Fruit fly (Drosophila melanogaster) whole organism, embryonic: ENCODE results near the gene Nf-YA.

Source experiments
- Adf1 ChIP-seq: fragments of 200-800 bp; sonication (Bioruptor generic); IDR thresholded peaks from 2 replicates; pipeline ENCODE4 v1.3.6; 2022; ENCODE audit warnings: missing biosample characterization, missing genetic modification characterization
- CG10462 ChIP-seq: fragments of 200-800 bp; sonication (Bioruptor generic); optimal IDR thresholded peaks from 2 replicates; lab custom pipeline; 2016; ENCODE audit warnings: missing biosample characterization, missing genetic modification characterization
- CG10565 ChIP-seq: fragments of 200-800 bp; sonication (Bioruptor generic); optimal IDR thresholded peaks from 3 replicates; lab custom pipeline; 2016; ENCODE audit warnings: missing biosample characterization, mild to moderate bottlenecking, missing genetic modification characterization
- CG11456 ChIP-seq: fragments of 200-800 bp; sonication (Bioruptor generic); IDR thresholded peaks from 3 replicates; pipeline ENCODE4 v1.3.6; 2022; ENCODE audit warnings: missing biosample characterization, missing genetic modification characterization
- CG12104 ChIP-seq: fragments of 200-800 bp; sonication (Bioruptor generic); optimal IDR thresholded peaks from 3 replicates; lab custom pipeline; 2016; ENCODE audit warnings: missing biosample characterization, missing genetic modification characterization
- CG12236 ChIP-seq: fragments of 200-800 bp; sonication (Bioruptor generic); optimal IDR thresholded peaks from 2 replicates; lab custom pipeline; 2016; ENCODE audit warnings: missing biosample characterization, missing genetic modification characterization
- CG16779 ChIP-seq: fragments of 200-800 bp; sonication (Bioruptor generic); IDR thresholded peaks from 2 replicates; pipeline ENCODE4 v1.3.6; 2022; ENCODE audit warnings: missing biosample characterization, missing genetic modification characterization
- CG17186 ChIP-seq: fragments of 200-800 bp; sonication (Bioruptor generic); optimal IDR thresholded peaks from 3 replicates; lab custom pipeline; 2017; ENCODE audit warnings: missing biosample characterization, missing genetic modification reagents, missing genetic modification characterization
- CG2116 ChIP-seq: fragments of 200-800 bp; sonication (Bioruptor generic); optimal IDR thresholded peaks from 3 replicates; lab custom pipeline; 2018; ENCODE audit warnings: missing biosample characterization, mild to moderate bottlenecking, missing genetic modification characterization
- CG3163 ChIP-seq: fragments of 200-800 bp; sonication (Bioruptor generic); optimal IDR thresholded peaks from 3 replicates; lab custom pipeline; 2016; ENCODE audit warnings: missing biosample characterization, missing genetic modification characterization
- CG42726 ChIP-seq: fragments of 200-800 bp; sonication (Bioruptor generic); IDR thresholded peaks from 2 replicates; pipeline ENCODE4 v1.3.6; 2022; ENCODE audit warnings: missing biosample characterization, missing genetic modification characterization; ENCODE audit not compliant: partially characterized antibody
- CG4424 ChIP-seq: fragments of 200-800 bp; sonication (Bioruptor generic); optimal IDR thresholded peaks from 3 replicates; lab custom pipeline; 2016; ENCODE audit warnings: missing biosample characterization, missing genetic modification characterization
- CG7271 ChIP-seq: fragments of 200-800 bp; sonication (Bioruptor generic); optimal IDR thresholded peaks from 2 replicates; lab custom pipeline; 2018; ENCODE audit warnings: missing biosample characterization, mild to moderate bottlenecking, missing genetic modification characterization, moderate library complexity
- CG7786 ChIP-seq: fragments of 200-800 bp; sonication (Bioruptor generic); optimal IDR thresholded peaks from 2 replicates; lab custom pipeline; 2016; ENCODE audit warnings: missing biosample characterization, missing genetic modification characterization
- CG7963 ChIP-seq: fragments of 200-800 bp; sonication (Bioruptor generic); IDR thresholded peaks from 3 replicates; pipeline ENCODE4 v1.3.6; 2022; ENCODE audit warnings: missing biosample characterization, missing genetic modification characterization; ENCODE audit not compliant: partially characterized antibody
- CG8281 ChIP-seq: fragments of 200-800 bp; sonication (Bioruptor generic); optimal IDR thresholded peaks from 2 replicates; lab custom pipeline; 2018; ENCODE audit warnings: missing biosample characterization, mild to moderate bottlenecking, missing genetic modification characterization, moderate library complexity
- CG8359 ChIP-seq: fragments of 200-800 bp; sonication (Bioruptor generic); optimal IDR thresholded peaks from 2 replicates; lab custom pipeline; 2017; ENCODE audit warnings: missing biosample characterization, mild to moderate bottlenecking, missing genetic modification characterization, borderline replicate concordance
- CG8924 ChIP-seq: fragments of 200-800 bp; optimal IDR thresholded peaks from 3 replicates; lab custom pipeline; 2019; ENCODE audit warnings: missing biosample characterization, mild to moderate bottlenecking, missing genetic modification characterization, moderate library complexity
- CG9727 ChIP-seq: fragments of 200-800 bp; sonication (Bioruptor generic); optimal IDR thresholded peaks from 3 replicates; lab custom pipeline; 2017; ENCODE audit warnings: missing biosample characterization, mild to moderate bottlenecking, missing genetic modification characterization
- D19A ChIP-seq: fragments of 200-800 bp; optimal IDR thresholded peaks from 3 replicates; lab custom pipeline; 2019; ENCODE audit warnings: missing biosample characterization, mild to moderate bottlenecking, missing genetic modification characterization, moderate library complexity
- Dip3 ChIP-seq: fragments of 200-800 bp; sonication (Bioruptor generic); optimal IDR thresholded peaks from 3 replicates; lab custom pipeline; 2016; ENCODE audit warnings: missing biosample characterization, missing genetic modification characterization
- Eip74EF ChIP-seq, 2 experiments: fragments of 200-800 bp in 1 of 2; fragments of >200 bp in 1 of 2; sonication (Bioruptor generic) in 1 of 2; optimal IDR thresholded peaks; 2 replicates each; lab custom pipeline; 2017 to 2019; ENCODE audit warnings: missing biosample characterization in 2 of 2, missing genetic modification characterization in 2 of 2, mild to moderate bottlenecking in 1 of 2, moderate library complexity in 1 of 2
- HLH3B ChIP-seq: fragments of 200-800 bp; sonication (Bioruptor generic); IDR thresholded peaks from 2 replicates; pipeline ENCODE4 v1.3.6; 2022; ENCODE audit warnings: missing biosample characterization, missing genetic modification characterization
- Hey ChIP-seq: fragments of 200-800 bp; sonication (Bioruptor generic); optimal IDR thresholded peaks from 3 replicates; lab custom pipeline; 2018; ENCODE audit warnings: missing biosample characterization, mild to moderate bottlenecking, missing genetic modification characterization
- Hsf ChIP-seq: fragments of 200-800 bp; sonication (Bioruptor generic); optimal IDR thresholded peaks from 3 replicates; lab custom pipeline; 2016; ENCODE audit warnings: missing biosample characterization, missing genetic modification characterization
- Max ChIP-seq: fragments of 200-800 bp; sonication (Bioruptor generic); optimal IDR thresholded peaks from 2 replicates; lab custom pipeline; 2016; ENCODE audit warnings: missing biosample characterization, mild to moderate bottlenecking, missing genetic modification characterization
- Mes4 ChIP-seq: fragments of 200-800 bp; sonication (Bioruptor generic); optimal IDR thresholded peaks from 2 replicates; lab custom pipeline; 2016; ENCODE audit warnings: missing biosample characterization, missing genetic modification characterization
- NC2α ChIP-seq: fragments of 200-800 bp; sonication (Bioruptor generic); optimal IDR thresholded peaks from 2 replicates; lab custom pipeline; 2016; ENCODE audit warnings: missing biosample characterization, missing genetic modification characterization
- NC2β ChIP-seq: fragments of 200-800 bp; sonication (Bioruptor generic); optimal IDR thresholded peaks from 2 replicates; lab custom pipeline; 2016; ENCODE audit warnings: missing biosample characterization, missing genetic modification characterization
- Rx ChIP-seq: fragments of 200-800 bp; sonication (Bioruptor generic); IDR thresholded peaks from 2 replicates; pipeline ENCODE4 v1.3.6; 2022; ENCODE audit warnings: missing biosample characterization, missing genetic modification characterization
- Scr ChIP-seq: fragments of 200-800 bp; sonication (Bioruptor generic); IDR thresholded peaks from 2 replicates; pipeline ENCODE4 v1.3.6; 2022; ENCODE audit warnings: missing biosample characterization, missing genetic modification characterization; ENCODE audit not compliant: partially characterized antibody
- Trl ChIP-seq, 3 experiments: fragments of >200 bp in 2 of 3; fragments of 200-800 bp in 1 of 3; sonication (Bioruptor generic) in 1 of 3; optimal IDR thresholded peaks; 2 replicates in 1 of 3; 3 replicates in 2 of 3; lab custom pipeline; 2016 to 2017; ENCODE audit warnings: missing biosample characterization in 1 of 3, missing genetic modification characterization in 1 of 3
- bowl ChIP-seq: fragments of 200-800 bp; sonication (Bioruptor generic); IDR thresholded peaks from 2 replicates; pipeline ENCODE4 v1.3.6; 2022; ENCODE audit warnings: missing biosample characterization, missing genetic modification characterization
- cas ChIP-seq: fragments of 200-800 bp; sonication (Bioruptor generic); IDR thresholded peaks from 2 replicates; pipeline ENCODE4 v1.3.6; 2022; ENCODE audit warnings: missing biosample characterization, missing genetic modification characterization
- dan ChIP-seq: fragments of 200-800 bp; sonication (Bioruptor generic); IDR thresholded peaks from 2 replicates; pipeline ENCODE4 v1.3.6; 2022; ENCODE audit warnings: missing biosample characterization, missing genetic modification characterization
- dmrt11E ChIP-seq: fragments of 200-800 bp; sonication (Bioruptor generic); optimal IDR thresholded peaks from 3 replicates; lab custom pipeline; 2018; ENCODE audit warnings: missing biosample characterization, mild to moderate bottlenecking, missing genetic modification characterization, moderate library complexity
- dysf ChIP-seq: fragments of 200-800 bp; sonication (Bioruptor generic); IDR thresholded peaks from 3 replicates; pipeline ENCODE4 v1.3.6; 2022; ENCODE audit warnings: missing biosample characterization, missing genetic modification characterization
- fd96Cb ChIP-seq: fragments of 200-800 bp; sonication (Bioruptor generic); optimal IDR thresholded peaks from 2 replicates; lab custom pipeline; 2018; ENCODE audit warnings: missing biosample characterization, mild to moderate bottlenecking, missing genetic modification characterization, moderate library complexity
- ham ChIP-seq: fragments of 200-800 bp; sonication (Bioruptor generic); IDR thresholded peaks from 2 replicates; pipeline ENCODE4 v1.3.6; 2022; ENCODE audit warnings: missing biosample characterization, missing genetic modification characterization
- her ChIP-seq: fragments of 200-800 bp; sonication (Bioruptor generic); optimal IDR thresholded peaks from 2 replicates; lab custom pipeline; 2016; ENCODE audit warnings: missing biosample characterization, missing genetic modification characterization
- mam ChIP-seq: fragments of 200-800 bp; sonication (Bioruptor generic); optimal IDR thresholded peaks from 3 replicates; lab custom pipeline; 2016; ENCODE audit warnings: missing biosample characterization, missing genetic modification characterization
- nerfin-2 ChIP-seq: fragments of 200-800 bp; sonication (Bioruptor generic); IDR thresholded peaks from 2 replicates; pipeline ENCODE4 v1.3.6; 2022; ENCODE audit warnings: missing biosample characterization, missing genetic modification characterization; ENCODE audit not compliant: partially characterized antibody
- p53 ChIP-seq: fragments of 200-800 bp; sonication (Bioruptor generic); optimal IDR thresholded peaks from 2 replicates; lab custom pipeline; 2016; ENCODE audit warnings: missing biosample characterization, missing genetic modification characterization
- phol ChIP-seq: fragments of 200-800 bp; sonication (Bioruptor generic); optimal IDR thresholded peaks from 3 replicates; lab custom pipeline; 2018; ENCODE audit warnings: missing biosample characterization, mild to moderate bottlenecking, missing genetic modification characterization, moderate library complexity
- shn ChIP-seq: fragments of 200-800 bp; sonication (Bioruptor generic); optimal IDR thresholded peaks from 3 replicates; lab custom pipeline; 2016; ENCODE audit warnings: missing biosample characterization, missing genetic modification characterization
- sisA ChIP-seq: fragments of 200-800 bp; sonication (Bioruptor generic); IDR thresholded peaks from 2 replicates; pipeline ENCODE4 v1.3.6; 2022; ENCODE audit warnings: missing biosample characterization, missing genetic modification characterization
- tll ChIP-seq, 2 experiments: fragments of 200-800 bp in 1 of 2; fragments of >200 bp in 1 of 2; sonication (Bioruptor generic) in 1 of 2; optimal IDR thresholded peaks; 2 replicates each; lab custom pipeline; 2017 to 2019; ENCODE audit warnings: missing biosample characterization in 2 of 2, missing genetic modification characterization in 2 of 2, mild to moderate bottlenecking in 1 of 2, moderate library complexity in 1 of 2

The Nf-YA gene

dm6 chr3L:9460775-9461491 is 18.9 kb upstream of the Nf-YA start, which contains the start of the genes CG3434 and CG44838 (continued):
- TF ChIP-seq dan (no peak), shn (peak; percentile 68), CG3163 (GFP tag; lab: Kevin White, UChicago) (peak; percentile 31), dysf (GFP tag; lab: Robert Waterston, UW) (peak; percentile 76), Rx (GFP tag; lab: Robert Waterston, UW) (peak; percentile 53; the same call in 1 of the 2 replicates)

DNA sequence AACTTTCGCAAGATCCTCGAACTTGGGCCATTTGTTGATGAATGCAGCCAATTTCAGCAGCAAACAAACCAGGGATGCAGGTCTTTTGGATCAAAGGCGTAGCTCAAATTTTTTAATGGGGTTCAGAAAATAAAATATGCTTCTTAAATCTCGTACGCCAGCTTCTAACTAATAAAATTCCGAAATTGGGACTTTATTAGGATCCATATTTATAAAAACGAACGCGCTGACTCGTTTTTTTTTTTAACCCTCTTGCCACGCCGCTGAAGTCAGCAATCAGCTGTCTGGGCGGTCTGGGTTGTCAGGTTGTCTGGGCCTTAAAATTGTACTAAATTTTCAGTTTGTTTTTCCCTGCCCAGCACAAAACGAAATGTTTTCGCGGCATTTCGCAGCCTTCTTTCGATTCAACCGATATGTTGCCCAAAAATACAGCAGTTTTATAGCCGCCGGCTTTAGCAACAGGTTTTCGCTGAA is 15.6 kb upstream of the Nf-YA start, which contains the start of gene CG3437:
TSS of gene CG3437 (minus strand) at position 51 of the 474 bp plus-strand sequence.
- TF ChIP-seq NC2α (GFP tag; lab: Kevin White, UChicago) (peak; percentile 97), Hsf (GFP tag; lab: Kevin White, UChicago) (peak; percentile 99), CG8359 (GFP tag; lab: Kevin White, UChicago) (peak; percentile 94), NC2β (GFP tag; lab: Kevin White, UChicago) (peak; percentile 97), CG8924 (tag; lab: Kevin White, UChicago) (peak; percentile 96), D19A (tag; lab: Kevin White, UChicago) (peak; percentile 85), CG7963 (no peak), HLH3B (GFP tag; lab: Robert Waterston, UW) (peak; percentile 99), CG42726 (GFP tag; lab: Robert Waterston, UW) (no peak), CG4424 (peak; percentile 98), cas (GFP tag; lab: Robert Waterston, UW) (peak; percentile 98), sisA (GFP tag; lab: Robert Waterston, UW) (peak; percentile 99), Hey (tag; lab: Kevin White, UChicago) (peak; percentile 94), bowl (peak; percentile 98), CG7786 (GFP tag; lab: Kevin White, UChicago) (peak; percentile 99), CG8281 (tag; lab: Kevin White, UChicago) (peak; percentile 93), CG10462 (GFP tag; lab: Kevin White, UChicago) (peak; percentile 97), CG10565 (GFP tag; lab: Kevin White, UChicago) (peak; percentile 92), dmrt11E (tag; lab: Kevin White, UChicago) (peak; percentile 97), CG9727 (peak; percentile 98), fd96Cb (peak; percentile 99), nerfin-2 (GFP tag; lab: Robert Waterston, UW) (no peak), Trl (optimal IDR thresholded peaks at IDR 0.05; lab: Kevin White, UChicago) (no peak), Trl (GFP tag; optimal IDR thresholded peaks at IDR 0.05; lab: Kevin White, UChicago) (peak; percentile 99), tll (GFP tag; optimal IDR thresholded peaks at IDR 0.05; lab: Kevin White, UChicago) (peak in 1 of 2 experiments; percentile 84), Dip3 (GFP tag; lab: Kevin White, UChicago) (peak; percentile 99), CG7271 (tag; lab: Kevin White, UChicago) (peak; percentile 98), CG17186 (GFP tag; lab: Kevin White, UChicago) (peak; percentile 95), p53 (GFP tag; lab: Kevin White, UChicago) (peak; percentile 95), CG16779 (GFP tag; lab: Robert Waterston, UW) (peak; percentile 99), Scr (peak; percentile 29; the same call in 1 of the 2 replicates), phol (tag; lab: Kevin White, UChicago) (peak; percentile 100), her (peak; percentile 96), mam (GFP tag; lab: Kevin White, UChicago) (peak; percentile 99), ham (peak; percentile 97), Eip74EF (GFP tag; optimal IDR thresholded peaks at IDR 0.05; lab: Kevin White, UChicago) (peak in 1 of 2 experiments; percentile 96), CG12236 (GFP tag; lab: Kevin White, UChicago) (peak; percentile 97), CG11456 (peak; percentile 99), Max (peak; percentile 97), CG2116 (peak; percentile 90), Adf1 (peak; percentile 90), Mes4 (GFP tag; lab: Kevin White, UChicago) (peak; percentile 97), CG12104 (GFP tag; lab: Kevin White, UChicago) (peak; percentile 96)
